Worm (Caenorhabditis elegans) whole organism, L1 larva: ENCODE measurements around the gene T15H9.5.

ENCODE experiments used
- C04F5.9 ChIP-seq: sonication (generic microtip); optimal IDR thresholded peaks from 2 replicates; lab custom pipeline; 2016; ENCODE audit warnings: missing genetic modification characterization, missing compliant biosample characterization
- C16A3.4 ChIP-seq: fragments of 150-350 bp; optimal IDR thresholded peaks from 2 replicates; lab custom pipeline; 2014; ENCODE audit warnings: missing biosample characterization, missing genetic modification characterization
- C34B4.2 ChIP-seq: sonication (generic microtip); optimal IDR thresholded peaks from 2 replicates; lab custom pipeline; 2017; ENCODE audit warnings: mild to moderate bottlenecking, missing genetic modification characterization, missing compliant biosample characterization
- F16B12.6 ChIP-seq: fragments of 150-350 bp; optimal IDR thresholded peaks from 2 replicates; lab custom pipeline; 2014; ENCODE audit warnings: missing biosample characterization, missing genetic modification characterization
- Y116A8C.19 ChIP-seq: sonication (generic microtip); optimal IDR thresholded peaks from 2 replicates; lab custom pipeline; 2016; ENCODE audit warnings: missing compliant biosample characterization, missing genetic modification characterization, borderline replicate concordance
- alr-1 ChIP-seq: fragments of 200-800 bp; sonication (Bioruptor generic); optimal IDR thresholded peaks from 2 replicates; lab custom pipeline; 2018; ENCODE audit warnings: borderline replicate concordance, mild to moderate bottlenecking, missing genetic modification characterization, missing compliant biosample characterization
- aly-2 ChIP-seq: fragments of 150-350 bp; optimal IDR thresholded peaks from 2 replicates; lab custom pipeline; 2014; ENCODE audit warnings: missing biosample characterization, missing genetic modification characterization
- blmp-1 ChIP-seq: fragments of 150-350 bp; optimal IDR thresholded peaks from 2 replicates; lab custom pipeline; 2014; ENCODE audit warnings: missing biosample characterization, missing genetic modification characterization
- ceh-88 ChIP-seq: fragments of 200-800 bp; sonication (Bioruptor generic); IDR thresholded peaks from 2 replicates; pipeline ENCODE4 v1.3.6; 2022; ENCODE audit warnings: missing genetic modification characterization, missing compliant biosample characterization
- ceh-90 ChIP-seq: sonication (generic microtip); optimal IDR thresholded peaks from 2 replicates; lab custom pipeline; 2016; ENCODE audit warnings: missing genetic modification characterization, missing compliant biosample characterization
- dsc-1 ChIP-seq: sonication (generic microtip); optimal IDR thresholded peaks from 2 replicates; lab custom pipeline; 2016; ENCODE audit warnings: mild to moderate bottlenecking, missing genetic modification characterization, missing compliant biosample characterization
- efl-1 ChIP-seq, 4 experiments: fragments of 150-350 bp; optimal IDR thresholded peaks in 3 of 4; peaks in 1 of 4; 1 replicate in 1 of 4; 2 replicates in 3 of 4; lab custom pipeline; 2014; ENCODE audit warnings: missing biosample characterization in 2 of 4, missing genetic modification characterization in 2 of 4, missing genetic modification reagents in 2 of 4
- efl-3 ChIP-seq: fragments of 200-800 bp; sonication (Bioruptor generic); optimal IDR thresholded peaks from 2 replicates; lab custom pipeline; 2018; ENCODE audit warnings: mild to moderate bottlenecking, missing genetic modification characterization, missing compliant biosample characterization
- elt-2 ChIP-seq: sonication (generic microtip); optimal IDR thresholded peaks from 2 replicates; lab custom pipeline; 2016; ENCODE audit warnings: missing genetic modification characterization, mild to moderate bottlenecking, inconsistent platforms, missing compliant biosample characterization, missing genetic modification reagents
- elt-3 ChIP-seq, 6 experiments: fragments of 150-350 bp in 1 of 6; sonication (generic microtip); optimal IDR thresholded peaks; 2 replicates each; lab custom pipeline; 2017 to 2018; ENCODE audit warnings: missing biosample characterization in 6 of 6, missing genetic modification characterization in 6 of 6, inconsistent platforms in 1 of 6
- fkh-10 ChIP-seq: sonication (generic microtip); optimal IDR thresholded peaks from 2 replicates; lab custom pipeline; 2017; ENCODE audit warnings: missing biosample characterization, missing genetic modification reagents, missing genetic modification characterization
- hlh-17 ChIP-seq: fragments of 200-800 bp; sonication (Bioruptor generic); optimal IDR thresholded peaks from 2 replicates; lab custom pipeline; 2018; ENCODE audit warnings: missing genetic modification characterization, mild to moderate bottlenecking, missing compliant biosample characterization, moderate library complexity, borderline replicate concordance
- hlh-4 ChIP-seq: sonication (generic microtip); optimal IDR thresholded peaks from 2 replicates; lab custom pipeline; 2016; ENCODE audit warnings: mild to moderate bottlenecking, missing genetic modification characterization, missing compliant biosample characterization
- irx-1 ChIP-seq: sonication (generic microtip); optimal IDR thresholded peaks from 2 replicates; lab custom pipeline; 2016; ENCODE audit warnings: missing genetic modification characterization, missing compliant biosample characterization
- jun-1 ChIP-seq: fragments of 150-350 bp; optimal IDR thresholded peaks from 2 replicates; lab custom pipeline; 2014; ENCODE audit warnings: missing biosample characterization, missing genetic modification reagents, missing genetic modification characterization
- lin-15B ChIP-seq: fragments of 150-350 bp; sonication (generic microtip); optimal IDR thresholded peaks from 3 replicates; lab custom pipeline; 2014; ENCODE audit warnings: missing biosample characterization, missing genetic modification characterization
- lin-35 ChIP-seq, 2 experiments: fragments of 150-350 bp; optimal IDR thresholded peaks; 2 replicates each; lab custom pipeline; 2014; ENCODE audit warnings: missing biosample characterization in 2 of 2, missing genetic modification characterization in 2 of 2, missing genetic modification reagents in 2 of 2
- lin-39 ChIP-seq: fragments of 150-350 bp; optimal IDR thresholded peaks from 2 replicates; lab custom pipeline; 2014; ENCODE audit warnings: missing biosample characterization, missing genetic modification reagents, missing genetic modification characterization
- mab-9 ChIP-seq: fragments of 200-800 bp; sonication (Bioruptor generic); IDR thresholded peaks from 2 replicates; pipeline ENCODE4 v1.3.6; 2022; ENCODE audit warnings: missing genetic modification reagents, missing genetic modification characterization, missing compliant biosample characterization
- mdl-1 ChIP-seq, 2 experiments: fragments of 150-350 bp; optimal IDR thresholded peaks; 2 replicates each; lab custom pipeline; 2014 to 2017; ENCODE audit warnings: missing biosample characterization in 2 of 2, missing genetic modification characterization in 2 of 2, inconsistent platforms in 1 of 2
- nhr-11 ChIP-seq: fragments of 150-350 bp; optimal IDR thresholded peaks from 2 replicates; lab custom pipeline; 2014; ENCODE audit warnings: missing biosample characterization, missing genetic modification characterization
- nhr-19 ChIP-seq: fragments of 200-800 bp; sonication (Bioruptor generic); conservative IDR thresholded peaks from 2 replicates; pipeline ENCODE4 v1.3.6; 2022; ENCODE audit warnings: missing genetic modification characterization, missing compliant biosample characterization
- nhr-237 ChIP-seq: fragments of 150-350 bp; optimal IDR thresholded peaks from 2 replicates; lab custom pipeline; 2014; ENCODE audit warnings: missing biosample characterization, missing genetic modification characterization
- nhr-28 ChIP-seq: fragments of 150-350 bp; optimal IDR thresholded peaks from 2 replicates; lab custom pipeline; 2014; ENCODE audit warnings: missing biosample characterization, missing genetic modification characterization
- nhr-47 ChIP-seq: sonication (generic microtip); optimal IDR thresholded peaks from 2 replicates; lab custom pipeline; 2016; ENCODE audit warnings: mild to moderate bottlenecking, missing genetic modification characterization, moderate library complexity, missing compliant biosample characterization
- nhr-76 ChIP-seq: sonication (generic microtip); optimal IDR thresholded peaks from 2 replicates; lab custom pipeline; 2017; ENCODE audit warnings: missing biosample characterization, missing genetic modification characterization
- nhr-77 ChIP-seq: fragments of 150-350 bp; optimal IDR thresholded peaks from 2 replicates; lab custom pipeline; 2014; ENCODE audit warnings: missing biosample characterization, missing genetic modification characterization
- nhr-84 ChIP-seq: sonication (generic microtip); optimal IDR thresholded peaks from 2 replicates; lab custom pipeline; 2017; ENCODE audit warnings: missing biosample characterization, missing genetic modification characterization
- nhr-90 ChIP-seq: sonication (generic microtip); optimal IDR thresholded peaks from 2 replicates; lab custom pipeline; 2016; ENCODE audit warnings: mild to moderate bottlenecking, missing genetic modification characterization, missing compliant biosample characterization; ENCODE audit not compliant: poor library complexity
- pax-3 ChIP-seq: fragments of 200-800 bp; sonication (Bioruptor generic); optimal IDR thresholded peaks from 2 replicates; lab custom pipeline; 2018; ENCODE audit warnings: mild to moderate bottlenecking, missing genetic modification characterization, moderate library complexity, missing compliant biosample characterization
- rnt-1 ChIP-seq: sonication (generic microtip); optimal IDR thresholded peaks from 2 replicates; lab custom pipeline; 2016; ENCODE audit warnings: mild to moderate bottlenecking, missing genetic modification characterization, moderate library complexity, missing compliant biosample characterization
- skn-1 ChIP-seq: fragments of 150-350 bp; optimal IDR thresholded peaks from 2 replicates; lab custom pipeline; 2014; ENCODE audit warnings: missing biosample characterization, missing genetic modification characterization
- snpc-4 ChIP-seq: fragments of 150-350 bp; optimal IDR thresholded peaks from 2 replicates; lab custom pipeline; 2014; ENCODE audit warnings: missing biosample characterization, missing genetic modification characterization
- snu-23 ChIP-seq: sonication (generic microtip); optimal IDR thresholded peaks from 2 replicates; lab custom pipeline; 2016; ENCODE audit warnings: missing genetic modification characterization, missing compliant biosample characterization
- sptf-1 ChIP-seq: fragments of 150-350 bp; optimal IDR thresholded peaks from 2 replicates; lab custom pipeline; 2014; ENCODE audit warnings: missing biosample characterization, missing genetic modification characterization
- sup-37 ChIP-seq: fragments of 200-800 bp; sonication (Bioruptor generic); optimal IDR thresholded peaks from 2 replicates; lab custom pipeline; 2018; ENCODE audit warnings: mild to moderate bottlenecking, missing genetic modification characterization, missing compliant biosample characterization
- swsn-7 ChIP-seq: sonication (generic microtip); optimal IDR thresholded peaks from 2 replicates; lab custom pipeline; 2016; ENCODE audit warnings: missing genetic modification characterization, missing compliant biosample characterization
- tbx-2 ChIP-seq: sonication (generic microtip); optimal IDR thresholded peaks from 2 replicates; lab custom pipeline; 2016; ENCODE audit warnings: missing genetic modification characterization, missing compliant biosample characterization
- unc-30 ChIP-seq: sonication (generic microtip); optimal IDR thresholded peaks from 2 replicates; lab custom pipeline; 2017; ENCODE audit warnings: missing biosample characterization, missing genetic modification characterization
- unc-62 ChIP-seq: fragments of 150-350 bp; optimal IDR thresholded peaks from 2 replicates; lab custom pipeline; 2014; ENCODE audit warnings: missing biosample characterization, missing genetic modification reagents, missing genetic modification characterization
- vab-15 ChIP-seq: sonication (generic microtip); optimal IDR thresholded peaks from 2 replicates; lab custom pipeline; 2017; ENCODE audit warnings: missing genotype, mild to moderate bottlenecking, missing genetic modification characterization, missing compliant biosample characterization
- xbp-1 ChIP-seq: sonication (generic microtip); optimal IDR thresholded peaks from 2 replicates; lab custom pipeline; 2016; ENCODE audit warnings: missing genetic modification characterization, missing compliant biosample characterization
- zag-1 ChIP-seq: fragments of 150-350 bp; optimal IDR thresholded peaks from 2 replicates; lab custom pipeline; 2014; ENCODE audit warnings: missing biosample characterization, missing genetic modification characterization
- ztf-11 ChIP-seq, 2 experiments: sonication (generic microtip); optimal IDR thresholded peaks; 2 replicates each; lab custom pipeline; 2016 to 2017; ENCODE audit warnings: missing genetic modification characterization in 2 of 2, missing biosample characterization in 1 of 2, missing compliant biosample characterization in 1 of 2

Gene T15H9.5

DNA sequence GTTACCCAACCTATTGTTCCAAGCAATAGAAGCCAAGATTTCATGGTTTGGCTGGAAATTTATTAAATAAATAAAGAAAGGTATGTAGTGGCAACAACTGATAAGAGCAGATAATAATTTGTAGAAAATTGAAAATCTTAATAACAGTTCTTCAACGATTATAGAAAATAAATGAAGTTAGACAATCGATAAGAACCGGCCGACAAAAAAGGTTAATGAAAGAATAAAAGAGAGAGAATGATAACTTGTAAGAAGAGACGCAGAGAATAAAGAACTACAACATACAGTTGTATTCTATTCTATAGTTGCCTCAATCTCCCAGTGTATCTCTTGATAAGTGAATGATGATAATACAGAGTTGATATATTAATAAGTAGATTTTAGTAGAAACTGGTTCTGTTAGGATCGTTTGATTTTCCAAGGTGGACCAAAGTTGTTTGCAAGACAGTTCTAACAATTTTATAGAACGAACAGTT is 24.5 kb downstream of the T15H9.5 start, which contains the start of gene ugt-58 (continued):
- TF ChIP-seq dsc-1 (tag; lab: Kevin White, UChicago) (no peak), snpc-4 (no peak), elt-3 (tag; optimal IDR thresholded peaks at IDR 0.05; lab: Kevin White, UChicago) (peak in 5 of 6 experiments; percentile 33 to 74 (median 53)), snu-23 (GFP tag; lab: Kevin White, UChicago) (peak; percentile 27), F16B12.6 (tag; lab: Kevin White, UChicago) (no peak), elt-2 (peak; percentile 40), lin-39 (tag; lab: Kevin White, UChicago) (no peak), ceh-90 (no peak), hlh-17 (GFP tag; lab: Kevin White, UChicago) (no peak), nhr-237 (tag; lab: Kevin White, UChicago) (no peak), C04F5.9 (no peak), xbp-1 (tag; lab: Kevin White, UChicago) (no peak), sptf-1 (tag; lab: Kevin White, UChicago) (no peak), rnt-1 (tag; lab: Kevin White, UChicago) (no peak), mab-9 (GFP tag; lab: Robert Waterston, UW) (no peak), efl-1 (optimal IDR thresholded peaks at IDR 0.05; lab: Kevin White, UChicago) (no peak), efl-1 (GFP tag; optimal IDR thresholded peaks at IDR 0.05 in 1 of 2; lab: Kevin White, UChicago) (no peak), lin-15B (tag; lab: Kevin White, UChicago) (no peak), nhr-76 (no peak), vab-15 (tag; lab: Kevin White, UChicago) (no peak), pax-3 (tag; lab: Kevin White, UChicago) (no peak), unc-30 (tag; lab: Kevin White, UChicago) (no peak), C34B4.2 (no peak), blmp-1 (peak; percentile 23), swsn-7 (tag; lab: Kevin White, UChicago) (no peak), mdl-1 (tag; optimal IDR thresholded peaks at IDR 0.05; lab: Kevin White, UChicago) (no peak), nhr-84 (tag; lab: Kevin White, UChicago) (no peak), nhr-19 (peak; percentile 22), nhr-11 (tag; lab: Kevin White, UChicago) (no peak), tbx-2 (tag; lab: Kevin White, UChicago) (no peak), zag-1 (tag; lab: Kevin White, UChicago) (no peak), alr-1 (tag; lab: Kevin White, UChicago) (no peak), ceh-88 (GFP tag; lab: Robert Waterston, UW) (no peak), hlh-4 (tag; lab: Kevin White, UChicago) (no peak), nhr-28 (peak; percentile 36), ztf-11 (tag; optimal IDR thresholded peaks at IDR 0.05; lab: Kevin White, UChicago) (no peak), irx-1 (tag; lab: Kevin White, UChicago) (no peak), nhr-77 (tag; lab: Kevin White, UChicago) (no peak), efl-3 (no peak), lin-35 (GFP tag; optimal IDR thresholded peaks at IDR 0.05; lab: Kevin White, UChicago) (peak in 1 of 2 experiments; percentile 39), nhr-47 (tag; lab: Kevin White, UChicago) (no peak), jun-1 (tag; lab: Kevin White, UChicago) (no peak), fkh-10 (no peak)

DNA sequence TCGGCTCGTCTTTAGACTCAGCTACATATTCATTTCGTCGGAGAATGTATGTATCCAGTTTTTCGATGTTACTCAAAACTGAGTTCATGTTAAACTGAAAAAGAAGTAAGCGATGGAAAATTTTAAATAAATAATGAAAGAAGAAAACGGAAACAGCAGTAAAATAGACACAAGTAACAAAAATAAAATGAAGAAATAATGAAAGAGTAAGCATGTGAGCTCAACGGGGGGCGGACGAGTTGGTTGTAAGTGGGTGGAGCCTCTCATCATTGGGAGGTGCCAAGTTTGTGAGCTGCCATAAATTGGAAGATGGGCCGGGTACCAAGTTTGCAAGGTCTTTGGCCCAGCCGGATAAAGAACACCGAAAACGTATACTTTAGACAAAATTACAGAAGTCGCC is 27.8 kb downstream of the T15H9.5 start, which contains the start of gene wee-1.1:
Gene wee-1.1 (minus strand): TSS at position 101 of the 400 bp plus-strand sequence.
- TF ChIP-seq rnt-1 (tag; lab: Kevin White, UChicago) = no peak
- TF ChIP-seq nhr-76 = no peak
- no peak for TF ChIP-seq nhr-90 (tag; lab: Kevin White, UChicago)
- TF ChIP-seq skn-1 (tag; lab: Kevin White, UChicago) = no peak
- no peak for TF ChIP-seq C16A3.4 (tag; lab: Kevin White, UChicago)
- no peak for TF ChIP-seq efl-1 (optimal IDR thresholded peaks at IDR 0.05; lab: Kevin White, UChicago)
- TF ChIP-seq efl-1 (GFP tag; optimal IDR thresholded peaks at IDR 0.05 in 1 of 2; lab: Kevin White, UChicago) = no peak
- no peak for TF ChIP-seq sup-37
- TF ChIP-seq blmp-1 = no peak
- TF ChIP-seq Y116A8C.19 = no peak
- no peak for TF ChIP-seq unc-62
- TF ChIP-seq aly-2 (tag; lab: Kevin White, UChicago) = no peak
